Worm (Caenorhabditis elegans) whole organism, young adult: Measurements from ENCODE around the gene R11H6.4.

ENCODE experiments used
- B0035.1 ChIP-seq: sonication (generic microtip); optimal IDR thresholded peaks from 2 replicates; lab custom pipeline; 2016; ENCODE audit warnings: missing genetic modification characterization, mild to moderate bottlenecking, missing compliant biosample characterization, missing genotype, missing genetic modification reagents
- C06A6.2 ChIP-seq: fragments of 200-800 bp; sonication (Bioruptor generic); conservative IDR thresholded peaks from 2 replicates; pipeline ENCODE4 v1.3.6; 2022; ENCODE audit warnings: missing genetic modification characterization, missing compliant biosample characterization
- D2030.7 ChIP-seq: fragments of 200-800 bp; sonication (Bioruptor generic); IDR thresholded peaks from 2 replicates; pipeline ENCODE4 v1.3.6; 2022; ENCODE audit warnings: missing genetic modification reagents, missing genetic modification characterization, missing compliant biosample characterization
- F22D6.2 ChIP-seq: sonication (generic microtip); optimal IDR thresholded peaks from 2 replicates; lab custom pipeline; 2016; ENCODE audit warnings: mild to moderate bottlenecking, missing genetic modification characterization, missing compliant biosample characterization
- F33H1.4 ChIP-seq: fragments of 200-800 bp; sonication (Bioruptor generic); IDR thresholded peaks from 2 replicates; pipeline ENCODE4 v1.3.6; 2022; ENCODE audit warnings: missing genetic modification reagents, missing genetic modification characterization, missing compliant biosample characterization
- F49E8.2 ChIP-seq: sonication (generic microtip); optimal IDR thresholded peaks from 3 replicates; lab custom pipeline; 2017; ENCODE audit warnings: missing genetic modification characterization, mild to moderate bottlenecking, missing compliant biosample characterization, antibody characterized with exemption, moderate library complexity; ENCODE audit not compliant: insufficient read depth
- F52B5.7 ChIP-seq: sonication (generic microtip); optimal IDR thresholded peaks from 2 replicates; lab custom pipeline; 2016; ENCODE audit warnings: mild to moderate bottlenecking, missing genetic modification characterization, missing compliant biosample characterization
- F57C9.4 ChIP-seq: sonication (generic microtip); optimal IDR thresholded peaks from 2 replicates; lab custom pipeline; 2017; ENCODE audit warnings: mild to moderate bottlenecking, missing genetic modification characterization, missing compliant biosample characterization
- K12H6.12 ChIP-seq: fragments of 200-800 bp; sonication (Bioruptor generic); optimal IDR thresholded peaks from 2 replicates; lab custom pipeline; 2018; ENCODE audit warnings: mild to moderate bottlenecking, missing genetic modification characterization, missing compliant biosample characterization
- T26A5.8 ChIP-seq: sonication (generic microtip); optimal IDR thresholded peaks from 2 replicates; lab custom pipeline; 2016; ENCODE audit warnings: missing genetic modification characterization, missing compliant biosample characterization
- Y53F4B.3 ChIP-seq: fragments of 200-800 bp; sonication (Bioruptor generic); IDR thresholded peaks from 2 replicates; pipeline ENCODE4 v1.3.6; 2022; ENCODE audit warnings: missing genetic modification reagents, missing genetic modification characterization, missing compliant biosample characterization
- Y53G8AR.9 ChIP-seq: fragments of 200-800 bp; sonication (Bioruptor generic); conservative IDR thresholded peaks from 2 replicates; pipeline ENCODE4 v1.3.6; 2022; ENCODE audit warnings: missing genetic modification reagents, missing genetic modification characterization, missing compliant biosample characterization
- Y95B8A.8 ChIP-seq: fragments of 200-800 bp; sonication (Bioruptor generic); IDR thresholded peaks from 2 replicates; pipeline ENCODE4 v1.3.6; 2022; ENCODE audit warnings: missing genetic modification reagents, missing genetic modification characterization, missing compliant biosample characterization
- ZK185.1 ChIP-seq: sonication (generic microtip); optimal IDR thresholded peaks from 2 replicates; lab custom pipeline; 2016; ENCODE audit warnings: mild to moderate bottlenecking, missing genetic modification characterization, missing compliant biosample characterization; ENCODE audit not compliant: poor library complexity, severe bottlenecking
- ama-1 ChIP-seq, 3 experiments: fragments of 150-350 bp in 1 of 3; sonication (generic microtip) in 2 of 3; optimal IDR thresholded peaks; 2 replicates each; lab custom pipeline; 2014 to 2018; ENCODE audit warnings: missing biosample characterization in 2 of 3, missing genetic modification characterization in 2 of 3, missing genetic modification reagents in 2 of 3
- attf-3 ChIP-seq: fragments of 200-800 bp; sonication (Bioruptor generic); conservative IDR thresholded peaks from 2 replicates; pipeline ENCODE4 v1.3.6; 2022; ENCODE audit warnings: missing genetic modification reagents, missing genetic modification characterization, missing compliant biosample characterization
- cebp-1 ChIP-seq, 2 experiments: fragments of 200-800 bp in 1 of 2; sonication (Bioruptor generic) in 1 of 2; sonication (generic microtip) in 1 of 2; IDR thresholded peaks in 1 of 2; optimal IDR thresholded peaks in 1 of 2; 2 replicates each; pipeline versions ENCODE4 v1.3.6 to Lab custom; 2017 to 2022; ENCODE audit warnings: missing compliant biosample characterization in 2 of 2, missing genetic modification characterization in 2 of 2, mild to moderate bottlenecking in 1 of 2, missing genetic modification reagents in 1 of 2, moderate library complexity in 1 of 2
- ceh-79 ChIP-seq: sonication (generic microtip); optimal IDR thresholded peaks from 2 replicates; lab custom pipeline; 2017; ENCODE audit warnings: mild to moderate bottlenecking, missing genetic modification characterization, missing compliant biosample characterization
- ceh-91 ChIP-seq: fragments of 200-800 bp; sonication (Bioruptor generic); IDR thresholded peaks from 2 replicates; pipeline ENCODE4 v1.3.6; 2022; ENCODE audit warnings: missing genetic modification reagents, missing genetic modification characterization, missing compliant biosample characterization
- chd-7 ChIP-seq: sonication (generic microtip); optimal IDR thresholded peaks from 2 replicates; lab custom pipeline; 2016; ENCODE audit warnings: mild to moderate bottlenecking, missing genetic modification characterization, moderate library complexity, missing compliant biosample characterization
- dox-1 ChIP-seq: fragments of 200-800 bp; sonication (Bioruptor generic); IDR thresholded peaks from 2 replicates; pipeline ENCODE4 v1.3.6; 2022; ENCODE audit warnings: missing genetic modification reagents, missing genetic modification characterization, missing compliant biosample characterization
- dpff-1 ChIP-seq: sonication (generic microtip); optimal IDR thresholded peaks from 2 replicates; lab custom pipeline; 2017; ENCODE audit warnings: mild to moderate bottlenecking, missing genetic modification characterization, missing compliant biosample characterization
- egrh-3 ChIP-seq: fragments of 200-800 bp; sonication (Bioruptor generic); IDR thresholded peaks from 2 replicates; pipeline ENCODE4 v1.3.6; 2022; ENCODE audit warnings: missing genetic modification reagents, missing genetic modification characterization, missing compliant biosample characterization
- hmg-1.2 ChIP-seq: fragments of 200-800 bp; sonication (Bioruptor generic); IDR thresholded peaks from 2 replicates; pipeline ENCODE4 v1.3.6; 2022; ENCODE audit warnings: missing genetic modification reagents, missing genetic modification characterization, missing compliant biosample characterization
- hrde-1 ChIP-seq: sonication (generic microtip); optimal IDR thresholded peaks from 2 replicates; lab custom pipeline; 2016; ENCODE audit warnings: missing genetic modification characterization, mild to moderate bottlenecking, missing compliant biosample characterization, moderate library complexity, missing genotype, missing genetic modification reagents, borderline replicate concordance
- lag-1 ChIP-seq: fragments of 200-800 bp; sonication (Bioruptor generic); IDR thresholded peaks from 2 replicates; pipeline ENCODE4 v1.3.6; 2022; ENCODE audit warnings: missing genetic modification reagents, missing genetic modification characterization, missing compliant biosample characterization
- let-526 ChIP-seq: fragments of 200-800 bp; sonication (Bioruptor generic); IDR thresholded peaks from 2 replicates; pipeline ENCODE4 v1.3.6; 2022; ENCODE audit warnings: missing genetic modification reagents, missing genetic modification characterization, missing compliant biosample characterization
- lin-40 ChIP-seq: sonication (generic microtip); optimal IDR thresholded peaks from 2 replicates; lab custom pipeline; 2016; ENCODE audit warnings: missing genetic modification characterization, mild to moderate bottlenecking, missing compliant biosample characterization, missing genotype, missing genetic modification reagents
- lir-1 ChIP-seq: fragments of 200-800 bp; sonication (Bioruptor generic); conservative IDR thresholded peaks from 2 replicates; pipeline ENCODE4 v1.3.6; 2022; ENCODE audit warnings: missing genetic modification reagents, missing genetic modification characterization, missing compliant biosample characterization
- madf-3 ChIP-seq: fragments of 200-800 bp; sonication (Bioruptor generic); IDR thresholded peaks from 2 replicates; pipeline ENCODE4 v1.3.6; 2022; ENCODE audit warnings: missing genetic modification reagents, missing genetic modification characterization, missing compliant biosample characterization
- nhr-179 ChIP-seq: sonication (generic microtip); optimal IDR thresholded peaks from 2 replicates; lab custom pipeline; 2016; ENCODE audit warnings: mild to moderate bottlenecking, missing genetic modification characterization, missing compliant biosample characterization
- nhr-80 ChIP-seq: sonication (generic microtip); optimal IDR thresholded peaks from 2 replicates; lab custom pipeline; 2016; ENCODE audit warnings: missing genetic modification characterization, missing compliant biosample characterization
- rec-8 ChIP-seq, 2 experiments: sonication (generic microtip); optimal IDR thresholded peaks; 2 replicates each; lab custom pipeline; 2016; ENCODE audit warnings: mild to moderate bottlenecking in 2 of 2, missing genetic modification characterization in 2 of 2, missing genetic modification reagents in 2 of 2, missing genotype in 2 of 2, missing biosample characterization in 1 of 2, missing compliant biosample characterization in 1 of 2, moderate library complexity in 1 of 2
- sea-2 ChIP-seq: fragments of 200-800 bp; sonication (Bioruptor generic); IDR thresholded peaks from 2 replicates; pipeline ENCODE4 v1.3.6; 2022; ENCODE audit warnings: missing genetic modification characterization, missing compliant biosample characterization
- tbx-9 ChIP-seq: sonication (generic microtip); optimal IDR thresholded peaks from 2 replicates; lab custom pipeline; 2016; ENCODE audit warnings: borderline replicate concordance, missing genetic modification characterization, inconsistent platforms, missing compliant biosample characterization
- unc-130 ChIP-seq: sonication (generic microtip); optimal IDR thresholded peaks from 2 replicates; lab custom pipeline; 2016; ENCODE audit warnings: missing genetic modification reagents, missing genetic modification characterization, missing compliant biosample characterization
- unc-62 ChIP-seq: fragments of 150-350 bp; optimal IDR thresholded peaks from 2 replicates; lab custom pipeline; 2014; ENCODE audit warnings: missing biosample characterization, missing genetic modification reagents, missing genetic modification characterization
- xnd-1 ChIP-seq: sonication (generic microtip); optimal IDR thresholded peaks from 2 replicates; lab custom pipeline; 2016; ENCODE audit warnings: missing genotype, missing genetic modification reagents, missing genetic modification characterization, missing compliant biosample characterization
- zfh-2 ChIP-seq: fragments of 200-800 bp; sonication (Bioruptor generic); conservative IDR thresholded peaks from 2 replicates; pipeline ENCODE4 v1.3.6; 2022; ENCODE audit warnings: missing genetic modification reagents, missing genetic modification characterization, missing compliant biosample characterization
- ztf-3 ChIP-seq: fragments of 200-800 bp; sonication (Bioruptor generic); optimal IDR thresholded peaks from 2 replicates; lab custom pipeline; 2018; ENCODE audit warnings: mild to moderate bottlenecking, missing genetic modification characterization, missing compliant biosample characterization
- ztf-6 ChIP-seq: fragments of 200-800 bp; sonication (Bioruptor generic); IDR thresholded peaks from 2 replicates; pipeline ENCODE4 v1.3.6; 2022; ENCODE audit warnings: missing genetic modification reagents, missing genetic modification characterization, missing compliant biosample characterization

R11H6.4 gene

ce11 chrV:14620835-14621234 lies 11.1 kb downstream of the R11H6.4 start, which contains the start of gene hot-1:
hot-1 (plus strand) TSS chrV:14621135.
- TF ChIP-seq C06A6.2 (no peak), rec-8 (tag; optimal IDR thresholded peaks at IDR 0.05; lab: Kevin White, UChicago) (no peak), ztf-3 (GFP tag; lab: Kevin White, UChicago) (no peak), K12H6.12 (tag; lab: Kevin White, UChicago) (no peak), attf-3 (no peak), ceh-91 (no peak), unc-62 (no peak), chd-7 (tag; lab: Kevin White, UChicago) (no peak), F57C9.4 (no peak), Y95B8A.8 (GFP tag; lab: Robert Waterston, UW) (no peak), ZK185.1 (no peak), F49E8.2 (no peak), ceh-79 (tag; lab: Kevin White, UChicago) (no peak), Y53G8AR.9 (GFP tag; lab: Robert Waterston, UW) (no peak)

ce11 chrV:14625662-14626061 lies 15.9 kb downstream of the R11H6.4 start:
- TF ChIP-seq chd-7 (tag; lab: Kevin White, UChicago) = no peak
- no peak for TF ChIP-seq dox-1 (GFP tag; lab: Robert Waterston, UW)
- TF ChIP-seq egrh-3 (GFP tag; lab: Robert Waterston, UW) = no peak
- TF ChIP-seq F33H1.4 = no peak
- TF ChIP-seq sea-2 (GFP tag; lab: Robert Waterston, UW) = no peak
- TF ChIP-seq B0035.1 (tag; lab: Kevin White, UChicago) = no peak
- TF ChIP-seq let-526 (GFP tag; lab: Robert Waterston, UW) = no peak
- TF ChIP-seq Y53G8AR.9 (GFP tag; lab: Robert Waterston, UW) = no peak
- TF ChIP-seq D2030.7 (GFP tag; lab: Robert Waterston, UW) = no peak
- TF ChIP-seq dpff-1 (tag; lab: Kevin White, UChicago) = no peak
- TF ChIP-seq lir-1 (GFP tag; lab: Robert Waterston, UW) = no peak

ce11 chrV:14631588-14631987 lies 21.8 kb downstream of the R11H6.4 start, which contains the start of gene F43D2.3:
F43D2.3 (plus strand) TSS chrV:14631888.
- TF ChIP-seq nhr-80 (no peak), F33H1.4 (no peak), ama-1 (optimal IDR thresholded peaks at IDR 0.05; lab: Kevin White, UChicago) (no peak), ama-1 (GFP tag; optimal IDR thresholded peaks at IDR 0.05; lab: Kevin White, UChicago) (no peak), nhr-179 (tag; lab: Kevin White, UChicago) (no peak), madf-3 (no peak), zfh-2 (GFP tag; lab: Robert Waterston, UW) (no peak), lin-40 (tag; lab: Kevin White, UChicago) (no peak), unc-130 (GFP tag; lab: Kevin White, UChicago) (no peak), lir-1 (GFP tag; lab: Robert Waterston, UW) (no peak)

ce11 chrV:14633319-14633718 lies 23.6 kb downstream of the R11H6.4 start:
- peak; percentile 11 for TF ChIP-seq lin-40 (tag; lab: Kevin White, UChicago)
- TF ChIP-seq chd-7 (tag; lab: Kevin White, UChicago) = no peak

ce11 chrV:14635119-14635518 lies 25.4 kb downstream of the R11H6.4 start, which contains the start of gene F43D2.6:
F43D2.6 (minus strand) TSS chrV:14635180.
- TF ChIP-seq F22D6.2 = no peak
- TF ChIP-seq Y95B8A.8 (GFP tag; lab: Robert Waterston, UW) = no peak
- no peak for TF ChIP-seq Y53F4B.3 (GFP tag; lab: Robert Waterston, UW)
- TF ChIP-seq hmg-1.2 = peak; percentile 63
- TF ChIP-seq lag-1 (GFP tag; lab: Robert Waterston, UW) = no peak
- no peak for TF ChIP-seq cebp-1 (GFP tag; IDR thresholded peaks at IDR 0.05; lab: Robert Waterston, UW)
- TF ChIP-seq cebp-1 (tag; optimal IDR thresholded peaks at IDR 0.05; lab: Kevin White, UChicago) = peak; percentile 11
- TF ChIP-seq ama-1 (optimal IDR thresholded peaks at IDR 0.05; lab: Kevin White, UChicago) = no peak
- no peak for TF ChIP-seq ama-1 (GFP tag; optimal IDR thresholded peaks at IDR 0.05; lab: Kevin White, UChicago)
- no peak for TF ChIP-seq let-526 (GFP tag; lab: Robert Waterston, UW)
- TF ChIP-seq tbx-9 (tag; lab: Kevin White, UChicago) = no peak
- no peak for TF ChIP-seq F52B5.7 (tag; lab: Kevin White, UChicago)
- no peak for TF ChIP-seq ztf-6 (GFP tag; lab: Robert Waterston, UW)
- no peak for TF ChIP-seq hrde-1 (tag; lab: Kevin White, UChicago)
- TF ChIP-seq xnd-1 (tag; lab: Kevin White, UChicago) = no peak
- TF ChIP-seq T26A5.8 (tag; lab: Kevin White, UChicago) = no peak
